Fruit fly (Drosophila melanogaster): ENCODE data around the gene CG3198.

The CG3198 gene

dm6 chrX:6673637-6674487 lies at the start of gene CG3198, which contains the start of gene Mcm6:
CG3198 (minus strand) TSS chrX:6673973.
Mcm6 (plus strand) TSS chrX:6674387.
- no peak for TF ChIP-seq CTCF (optimal IDR thresholded peaks at IDR 0.05)
- TF ChIP-seq CG8478 (optimal IDR thresholded peaks at IDR 0.05) = no peak

DNA sequence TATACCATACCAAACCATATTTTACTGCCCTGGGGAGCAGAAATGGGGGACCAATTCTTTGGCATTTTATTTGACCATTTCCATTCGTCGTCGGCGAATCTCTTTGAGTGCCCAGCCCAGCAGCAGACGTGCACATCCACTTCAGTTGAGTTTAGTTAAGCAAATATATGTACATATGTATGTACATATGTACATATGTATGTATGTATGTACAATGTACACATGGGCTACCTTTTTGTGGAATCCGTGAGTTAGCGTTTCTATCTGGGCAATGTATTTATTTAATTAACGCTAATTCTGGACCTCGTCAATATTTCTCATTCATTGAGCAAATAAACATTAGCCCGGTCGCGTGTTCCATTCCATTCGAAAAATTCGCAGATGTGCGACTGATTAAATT lies 46.2 kb upstream of the CG3198 start:
- TF ChIP-seq CG8478 (optimal IDR thresholded peaks at IDR 0.05) = no peak
- TF ChIP-seq CTCF (optimal IDR thresholded peaks at IDR 0.05) = no peak

DNA sequence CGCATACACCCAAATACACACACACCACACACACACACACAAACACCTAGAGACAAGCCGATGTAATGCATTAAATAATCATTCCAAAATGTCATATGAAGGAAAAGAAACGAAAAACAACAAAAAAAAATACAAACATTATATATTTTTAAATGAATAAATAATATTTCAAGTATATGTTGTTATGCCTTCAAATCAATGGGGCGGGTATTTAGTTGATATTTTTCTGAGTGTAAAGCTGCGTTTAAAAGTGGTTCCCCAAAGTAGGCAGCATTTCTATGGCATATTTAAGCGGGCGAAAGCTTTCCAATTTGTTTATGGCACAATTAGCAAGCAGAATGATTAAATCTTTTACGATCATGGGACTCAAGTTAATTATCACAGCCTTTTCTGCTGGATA lies 45.5 kb upstream of the CG3198 start:
- TF ChIP-seq CG8478 (optimal IDR thresholded peaks at IDR 0.05) (no peak), CTCF (optimal IDR thresholded peaks at IDR 0.05) (no peak)

dm6 chrX:6716170-6716569 lies 42.4 kb upstream of the CG3198 start:
- no peak for TF ChIP-seq CTCF (optimal IDR thresholded peaks at IDR 0.05)
- TF ChIP-seq CG8478 (optimal IDR thresholded peaks at IDR 0.05) = no peak

DNA sequence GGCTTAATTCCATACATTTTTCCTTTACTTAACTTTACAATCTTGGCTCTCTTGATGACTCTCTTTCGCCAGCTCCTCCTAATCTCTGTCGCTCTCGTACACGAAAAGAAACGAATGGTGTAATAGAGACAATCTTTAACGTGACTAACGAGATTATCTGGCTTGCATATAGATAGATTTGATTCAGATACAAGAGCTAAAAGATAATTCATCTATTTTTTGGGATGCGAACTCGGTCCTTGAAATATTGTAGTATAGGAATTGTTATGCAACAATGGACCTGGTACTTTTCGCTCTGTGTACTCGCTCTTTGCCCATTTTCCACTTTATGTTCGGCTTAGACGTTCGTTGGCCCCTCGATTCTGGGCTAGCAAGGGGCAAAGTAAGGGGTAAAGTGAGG lies 37.5 kb upstream of the CG3198 start:
- no peak for TF ChIP-seq CTCF (optimal IDR thresholded peaks at IDR 0.05)
- no peak for TF ChIP-seq CG8478 (optimal IDR thresholded peaks at IDR 0.05)

DNA sequence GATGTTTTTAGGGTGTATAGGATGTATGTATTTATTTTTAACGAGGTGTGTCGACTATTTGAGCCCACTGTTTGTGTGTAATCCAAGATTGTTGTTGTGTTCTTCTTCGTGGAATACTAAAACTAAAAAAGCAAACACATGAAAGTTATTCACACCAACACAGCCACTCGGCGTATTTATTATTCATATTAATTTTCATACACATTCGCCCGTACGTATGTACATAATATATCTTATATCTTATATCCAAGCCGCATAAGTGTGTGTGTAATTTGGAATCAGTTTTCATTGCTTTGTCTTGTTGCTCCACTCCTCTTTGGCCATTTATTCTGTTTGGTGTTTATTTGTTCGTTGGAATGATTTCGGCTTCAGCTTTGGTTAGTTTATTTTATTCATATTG lies 36.9 kb upstream of the CG3198 start:
- TF ChIP-seq CG8478 (optimal IDR thresholded peaks at IDR 0.05) = no peak
- TF ChIP-seq CTCF (optimal IDR thresholded peaks at IDR 0.05) = no peak

DNA sequence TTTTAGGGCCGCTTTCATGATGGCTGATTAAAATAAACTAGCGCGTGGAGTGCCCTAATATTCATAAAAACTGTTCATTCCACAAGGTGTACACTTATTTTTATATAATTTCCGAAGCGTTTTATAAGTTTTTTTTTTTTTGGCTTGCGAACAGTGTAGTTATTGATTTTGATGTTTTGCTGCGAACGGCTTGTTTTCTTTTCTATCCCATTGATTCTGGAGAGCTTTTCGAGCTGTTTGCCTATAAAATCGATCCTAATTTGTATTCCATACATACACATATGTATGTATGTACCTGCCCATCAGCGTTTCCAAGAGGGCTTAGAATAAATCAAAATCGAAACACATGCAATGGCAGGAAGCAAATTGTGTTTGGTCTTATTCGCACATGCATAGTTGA lies 36.5 kb upstream of the CG3198 start:
- TF ChIP-seq CTCF (optimal IDR thresholded peaks at IDR 0.05) (no peak), CG8478 (optimal IDR thresholded peaks at IDR 0.05) (no peak)

DNA sequence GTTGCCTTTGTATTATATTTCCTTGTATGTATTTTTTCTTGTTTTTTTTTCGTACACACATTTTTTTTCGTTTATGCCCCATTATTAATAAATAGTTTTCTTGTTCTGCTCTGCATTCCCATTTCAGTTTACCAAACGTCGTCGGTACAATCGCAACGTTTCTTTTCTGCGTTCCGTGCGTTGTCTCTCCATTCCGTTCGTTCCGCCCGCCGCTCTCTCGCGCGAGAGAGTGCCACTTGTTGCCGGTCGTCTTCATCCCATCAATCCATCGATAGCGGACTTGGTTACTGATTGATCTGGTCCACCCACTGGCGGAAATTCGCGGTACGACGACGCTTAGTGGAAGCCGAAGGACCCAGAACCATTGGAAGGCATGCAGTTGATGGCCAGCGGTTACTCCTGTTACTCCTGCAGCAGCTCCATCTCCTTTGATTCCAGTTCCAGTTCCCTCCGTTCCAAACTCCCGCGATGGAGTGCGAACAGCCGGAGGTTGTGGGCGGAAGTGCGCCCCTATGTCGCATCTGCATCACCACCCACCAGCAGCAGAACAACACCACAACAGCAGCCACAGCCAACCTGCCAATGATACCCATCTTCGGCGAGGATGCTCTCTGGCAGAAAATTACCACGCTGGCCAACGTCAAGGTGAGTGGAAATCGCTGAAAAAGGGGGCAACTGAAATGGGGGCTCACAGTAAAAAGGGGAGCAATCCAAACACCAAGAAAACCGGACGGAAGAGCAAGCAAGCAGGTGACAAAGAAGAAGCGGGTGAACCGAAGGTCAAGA lies 35.7 kb upstream of the CG3198 start:
- no peak for TF ChIP-seq CG8478 (optimal IDR thresholded peaks at IDR 0.05)
- TF ChIP-seq CTCF (optimal IDR thresholded peaks at IDR 0.05) = no peak

- TF ChIP-seq CTCF (optimal IDR thresholded peaks at IDR 0.05) = no peak
- TF ChIP-seq CG8478 (optimal IDR thresholded peaks at IDR 0.05) = no peak
These were observed 34.9 kb upstream of the CG3198 start for dm6 chrX:6708580-6709199.

- TF ChIP-seq CG8478 (optimal IDR thresholded peaks at IDR 0.05) (no peak), CTCF (optimal IDR thresholded peaks at IDR 0.05) (no peak)
These were observed 34.4 kb upstream of the CG3198 start for dm6 chrX:6708138-6708537.

DNA sequence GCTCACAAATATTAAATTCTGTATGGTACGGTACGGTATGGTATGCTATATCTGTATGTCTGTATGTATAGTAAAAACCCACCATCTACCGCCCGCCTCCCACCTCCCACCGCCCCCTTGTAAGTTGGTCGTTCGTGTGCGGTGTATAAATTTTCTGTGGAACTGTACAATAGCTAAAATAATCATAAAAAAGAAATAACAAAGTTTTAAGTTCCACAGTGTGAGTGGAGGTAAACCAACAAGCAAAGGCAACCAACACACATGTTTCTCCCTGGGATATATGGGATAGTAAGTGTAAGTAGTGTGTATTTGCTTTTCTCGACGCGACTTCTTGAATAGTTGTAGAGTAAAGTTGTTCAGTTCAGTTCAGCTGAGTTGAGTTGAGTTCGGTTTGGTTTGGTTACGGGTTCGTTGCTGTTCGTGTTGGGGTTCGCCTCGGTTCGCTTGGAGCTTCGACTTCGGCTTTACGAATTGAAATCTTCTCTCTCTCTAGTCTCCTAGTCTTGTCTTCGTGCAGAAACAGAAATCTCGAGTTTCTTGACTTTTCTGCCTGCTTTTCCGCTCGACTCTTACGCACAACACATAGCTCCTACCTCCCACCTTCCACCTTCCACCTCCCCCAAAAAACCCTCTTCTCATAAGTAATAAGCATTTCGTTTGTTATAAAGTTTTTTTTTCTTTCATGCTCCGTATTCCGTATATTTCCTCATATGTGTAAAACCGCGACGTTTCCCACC lies 33.0 kb upstream of the CG3198 start:
- TF ChIP-seq CG8478 (optimal IDR thresholded peaks at IDR 0.05) (no peak), CTCF (optimal IDR thresholded peaks at IDR 0.05) (no peak)

dm6 chrX:6705890-6706289 lies 32.1 kb upstream of the CG3198 start:
- no peak for TF ChIP-seq CTCF (optimal IDR thresholded peaks at IDR 0.05)
- no peak for TF ChIP-seq CG8478 (optimal IDR thresholded peaks at IDR 0.05)

DNA sequence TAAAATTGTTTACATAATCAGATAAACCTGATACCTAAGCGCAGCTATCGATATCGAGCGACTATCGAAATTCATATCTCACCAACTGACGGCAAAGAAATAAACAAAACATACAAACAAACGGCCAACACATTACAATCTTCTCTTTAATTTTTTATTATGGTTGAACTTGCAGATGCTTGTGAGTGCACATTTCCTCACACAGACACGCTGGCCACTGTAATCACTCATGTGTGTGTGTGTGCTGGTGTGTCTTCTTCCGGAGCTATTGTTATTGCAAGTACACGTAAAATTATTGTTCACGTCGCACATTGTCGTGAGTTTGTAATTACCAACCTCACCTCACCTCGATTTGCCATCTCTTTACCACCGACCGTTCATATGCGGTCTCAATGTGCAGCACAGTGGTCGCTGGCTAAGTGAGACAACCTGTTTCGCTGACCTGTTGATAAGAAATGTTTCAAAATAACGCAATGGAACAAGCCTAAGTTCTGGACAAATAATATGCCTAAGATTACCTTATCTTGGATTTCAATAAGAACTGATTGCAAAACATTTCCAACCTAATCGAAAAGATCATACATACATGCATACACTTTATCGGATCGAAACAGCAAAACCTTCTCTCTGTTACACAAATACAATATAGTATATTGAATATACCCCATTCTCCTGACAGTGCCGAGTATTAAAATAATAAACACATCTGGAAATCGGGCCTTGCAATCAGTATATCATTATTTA lies 31.5 kb upstream of the CG3198 start:
- TF ChIP-seq CTCF (optimal IDR thresholded peaks at IDR 0.05) (no peak), CG8478 (optimal IDR thresholded peaks at IDR 0.05) (no peak)

- no peak for TF ChIP-seq CG8478 (optimal IDR thresholded peaks at IDR 0.05)
- no peak for TF ChIP-seq CTCF (optimal IDR thresholded peaks at IDR 0.05)
These were observed 30.2 kb upstream of the CG3198 start for dm6 chrX:6703957-6704356.
